Fruit fly (Drosophila melanogaster) whole organism, embryonic: ENCODE measurements around the gene CG9021.

Source experiments
- Atf-2 ChIP-seq: fragments of 200-800 bp; sonication (Bioruptor generic); optimal IDR thresholded peaks from 2 replicates; lab custom pipeline; 2016; ENCODE audit warnings: missing biosample characterization, missing genetic modification characterization
- Blimp-1 ChIP-seq: fragments of 200-800 bp; sonication (Bioruptor generic); optimal IDR thresholded peaks from 3 replicates; lab custom pipeline; 2018; ENCODE audit warnings: missing biosample characterization, missing genetic modification characterization, mild to moderate bottlenecking, moderate library complexity, missing genetic modification reagents
- BtbVII ChIP-seq: fragments of 200-800 bp; sonication (Bioruptor generic); optimal IDR thresholded peaks from 3 replicates; lab custom pipeline; 2017; ENCODE audit warnings: missing biosample characterization, mild to moderate bottlenecking, missing genetic modification characterization
- CG10431 ChIP-seq: fragments of 200-800 bp; sonication (Bioruptor generic); optimal IDR thresholded peaks from 3 replicates; lab custom pipeline; 2018; ENCODE audit warnings: missing biosample characterization, mild to moderate bottlenecking, missing genetic modification characterization
- CG11504 ChIP-seq: fragments of 200-800 bp; sonication (Bioruptor generic); optimal IDR thresholded peaks from 3 replicates; lab custom pipeline; 2019; ENCODE audit warnings: missing biosample characterization, mild to moderate bottlenecking, missing genetic modification characterization, moderate library complexity
- CG12104 ChIP-seq: fragments of 200-800 bp; sonication (Bioruptor generic); optimal IDR thresholded peaks from 3 replicates; lab custom pipeline; 2016; ENCODE audit warnings: missing biosample characterization, missing genetic modification characterization
- CG13287 ChIP-seq: fragments of 200-800 bp; sonication (Bioruptor generic); IDR thresholded peaks from 2 replicates; pipeline ENCODE4 v1.3.6; 2022; ENCODE audit warnings: missing biosample characterization, missing genetic modification characterization; ENCODE audit not compliant: partially characterized antibody
- CG14050 ChIP-seq: fragments of 200-800 bp; sonication (Bioruptor generic); IDR thresholded peaks from 3 replicates; pipeline ENCODE4 v1.3.6; 2022; ENCODE audit warnings: missing biosample characterization, missing genetic modification characterization
- CG15011 ChIP-seq: fragments of 200-800 bp; sonication (Bioruptor generic); optimal IDR thresholded peaks from 3 replicates; lab custom pipeline; 2018; ENCODE audit warnings: missing biosample characterization, mild to moderate bottlenecking, missing genetic modification characterization
- CG1529 ChIP-seq: fragments of 200-800 bp; sonication (Bioruptor generic); optimal IDR thresholded peaks from 3 replicates; lab custom pipeline; 2018; ENCODE audit warnings: missing biosample characterization, missing genetic modification characterization
- CG15514 ChIP-seq: fragments of 200-800 bp; sonication (Bioruptor generic); optimal IDR thresholded peaks from 3 replicates; lab custom pipeline; 2017; ENCODE audit warnings: missing biosample characterization, missing genetic modification characterization, mild to moderate bottlenecking, moderate library complexity, missing genetic modification reagents
- CG17612 ChIP-seq: fragments of 200-800 bp; sonication (Bioruptor generic); IDR thresholded peaks from 2 replicates; pipeline ENCODE4 v1.3.6; 2022; ENCODE audit warnings: missing biosample characterization, missing genetic modification characterization
- CG3847 ChIP-seq: fragments of 200-800 bp; sonication (Bioruptor generic); IDR thresholded peaks from 2 replicates; pipeline ENCODE4 v1.3.6; 2022; ENCODE audit warnings: missing biosample characterization, missing genetic modification characterization
- CG4404 ChIP-seq: fragments of 200-800 bp; sonication (Bioruptor generic); IDR thresholded peaks from 2 replicates; pipeline ENCODE4 v1.3.6; 2022; ENCODE audit warnings: missing biosample characterization, missing genetic modification characterization
- CG4424 ChIP-seq: fragments of 200-800 bp; sonication (Bioruptor generic); optimal IDR thresholded peaks from 3 replicates; lab custom pipeline; 2016; ENCODE audit warnings: missing biosample characterization, missing genetic modification characterization
- CG4617 ChIP-seq: fragments of 200-800 bp; sonication (Bioruptor generic); optimal IDR thresholded peaks from 3 replicates; lab custom pipeline; 2016; ENCODE audit warnings: missing biosample characterization, missing genetic modification characterization, borderline replicate concordance
- CG5245 ChIP-seq: fragments of 200-800 bp; sonication (Bioruptor generic); optimal IDR thresholded peaks from 3 replicates; lab custom pipeline; 2016; ENCODE audit warnings: missing biosample characterization, missing genetic modification characterization
- CG6765 ChIP-seq: fragments of 200-800 bp; sonication (Bioruptor generic); optimal IDR thresholded peaks from 3 replicates; lab custom pipeline; 2017; ENCODE audit warnings: missing biosample characterization, mild to moderate bottlenecking, missing genetic modification characterization
- CG7271 ChIP-seq: fragments of 200-800 bp; sonication (Bioruptor generic); optimal IDR thresholded peaks from 2 replicates; lab custom pipeline; 2018; ENCODE audit warnings: missing biosample characterization, mild to moderate bottlenecking, missing genetic modification characterization, moderate library complexity
- CG7556 ChIP-seq: fragments of 200-800 bp; sonication (Bioruptor generic); optimal IDR thresholded peaks from 2 replicates; lab custom pipeline; 2017; ENCODE audit warnings: missing biosample characterization, mild to moderate bottlenecking, missing genetic modification characterization
- CG7786 ChIP-seq: fragments of 200-800 bp; sonication (Bioruptor generic); optimal IDR thresholded peaks from 2 replicates; lab custom pipeline; 2016; ENCODE audit warnings: missing biosample characterization, missing genetic modification characterization
- CG9727 ChIP-seq: fragments of 200-800 bp; sonication (Bioruptor generic); optimal IDR thresholded peaks from 3 replicates; lab custom pipeline; 2017; ENCODE audit warnings: missing biosample characterization, mild to moderate bottlenecking, missing genetic modification characterization
- CG9817 ChIP-seq: fragments of 200-800 bp; sonication (Bioruptor generic); optimal IDR thresholded peaks from 2 replicates; lab custom pipeline; 2018; ENCODE audit warnings: missing biosample characterization, mild to moderate bottlenecking, missing genetic modification characterization, moderate library complexity
- CoRest ChIP-seq: fragments of 200-800 bp; sonication (Bioruptor generic); optimal IDR thresholded peaks from 3 replicates; lab custom pipeline; 2018; ENCODE audit warnings: missing biosample characterization, mild to moderate bottlenecking, missing genetic modification characterization, moderate library complexity
- Dek ChIP-seq: fragments of 200-800 bp; sonication (Bioruptor generic); optimal IDR thresholded peaks from 3 replicates; lab custom pipeline; 2019; ENCODE audit warnings: missing biosample characterization, mild to moderate bottlenecking, missing genetic modification characterization, moderate library complexity
- Doc3 ChIP-seq: fragments of 200-800 bp; sonication (Bioruptor generic); IDR thresholded peaks from 3 replicates; pipeline ENCODE4 v1.3.6; 2022; ENCODE audit warnings: missing biosample characterization, missing genetic modification characterization; ENCODE audit not compliant: partially characterized antibody
- Dref ChIP-seq: fragments of 200-800 bp; sonication (Bioruptor generic); IDR thresholded peaks from 2 replicates; pipeline ENCODE4 v1.3.6; 2022; ENCODE audit warnings: missing biosample characterization, missing genetic modification characterization
- Eip74EF ChIP-seq, 2 experiments: fragments of 200-800 bp in 1 of 2; fragments of >200 bp in 1 of 2; sonication (Bioruptor generic) in 1 of 2; optimal IDR thresholded peaks; 2 replicates each; lab custom pipeline; 2017 to 2019; ENCODE audit warnings: missing biosample characterization in 2 of 2, missing genetic modification characterization in 2 of 2, mild to moderate bottlenecking in 1 of 2, moderate library complexity in 1 of 2
- Hey ChIP-seq: fragments of 200-800 bp; sonication (Bioruptor generic); optimal IDR thresholded peaks from 3 replicates; lab custom pipeline; 2018; ENCODE audit warnings: missing biosample characterization, mild to moderate bottlenecking, missing genetic modification characterization
- HmgZ ChIP-seq: fragments of 200-800 bp; sonication (Bioruptor generic); optimal IDR thresholded peaks from 2 replicates; lab custom pipeline; 2018; ENCODE audit warnings: missing biosample characterization, mild to moderate bottlenecking, missing genetic modification characterization
- Hr51 ChIP-seq, 2 experiments: fragments of 200-800 bp; sonication (Bioruptor generic); optimal IDR thresholded peaks; 2 replicates in 1 of 2; 3 replicates in 1 of 2; lab custom pipeline; 2016 to 2018; ENCODE audit warnings: missing biosample characterization in 2 of 2, missing genetic modification characterization in 2 of 2, mild to moderate bottlenecking in 1 of 2, moderate library complexity in 1 of 2
- Mrtf ChIP-seq: fragments of 200-800 bp; sonication (Bioruptor generic); IDR thresholded peaks from 3 replicates; pipeline ENCODE4 v1.3.6; 2022; ENCODE audit warnings: missing biosample characterization, missing genetic modification characterization
- Sox102F ChIP-seq: fragments of 200-800 bp; sonication (Bioruptor generic); optimal IDR thresholded peaks from 2 replicates; lab custom pipeline; 2018; ENCODE audit warnings: missing biosample characterization, mild to moderate bottlenecking, missing genetic modification characterization, moderate library complexity
- Vsx1 ChIP-seq: fragments of 200-800 bp; sonication (Bioruptor generic); optimal IDR thresholded peaks from 2 replicates; lab custom pipeline; 2017; ENCODE audit warnings: missing biosample characterization, mild to moderate bottlenecking, missing genetic modification characterization, missing genetic modification reagents
- YL-1 ChIP-seq: fragments of 200-800 bp; sonication (Bioruptor generic); optimal IDR thresholded peaks from 3 replicates; lab custom pipeline; 2017; ENCODE audit warnings: missing biosample characterization, mild to moderate bottlenecking, missing genetic modification characterization
- abd-A ChIP-seq: fragments of 200-800 bp; sonication (Bioruptor generic); optimal IDR thresholded peaks from 3 replicates; lab custom pipeline; 2019; ENCODE audit warnings: missing biosample characterization, mild to moderate bottlenecking, missing genetic modification characterization, moderate library complexity
- dmrt11E ChIP-seq: fragments of 200-800 bp; sonication (Bioruptor generic); optimal IDR thresholded peaks from 3 replicates; lab custom pipeline; 2018; ENCODE audit warnings: missing biosample characterization, mild to moderate bottlenecking, missing genetic modification characterization, moderate library complexity
- gce ChIP-seq: fragments of 200-800 bp; sonication (Bioruptor generic); IDR thresholded peaks from 3 replicates; pipeline ENCODE4 v1.3.6; 2022; ENCODE audit warnings: missing biosample characterization, missing genetic modification characterization
- gem ChIP-seq: fragments of 200-800 bp; sonication (Bioruptor generic); optimal IDR thresholded peaks from 2 replicates; lab custom pipeline; 2019; ENCODE audit warnings: missing biosample characterization, mild to moderate bottlenecking, missing genetic modification characterization, moderate library complexity
- odd ChIP-seq: fragments of 200-800 bp; sonication (Bioruptor generic); optimal IDR thresholded peaks from 2 replicates; lab custom pipeline; 2017; ENCODE audit warnings: missing biosample characterization, mild to moderate bottlenecking, missing genetic modification characterization
- onecut ChIP-seq: fragments of 200-800 bp; sonication (Bioruptor generic); IDR thresholded peaks from 2 replicates; pipeline ENCODE4 v1.3.6; 2022; ENCODE audit warnings: missing biosample characterization, missing genetic modification characterization
- pan ChIP-seq, 4 experiments: fragments of >200 bp in 3 of 4; fragments of 200-800 bp in 1 of 4; sonication (Bioruptor generic) in 1 of 4; optimal IDR thresholded peaks in 3 of 4; IDR thresholded peaks in 1 of 4; 2 replicates each; pipeline versions ENCODE4 v1.3.6 to Lab custom; 2017 to 2022; ENCODE audit warnings: missing biosample characterization in 2 of 4, missing genetic modification characterization in 2 of 4, mixed read lengths in 1 of 4
- pfk ChIP-seq: fragments of 200-800 bp; sonication (Bioruptor generic); optimal IDR thresholded peaks from 2 replicates; lab custom pipeline; 2018; ENCODE audit warnings: missing biosample characterization, mild to moderate bottlenecking, missing genetic modification characterization, moderate library complexity
- ranshi ChIP-seq: fragments of 200-800 bp; sonication (Bioruptor generic); IDR thresholded peaks from 2 replicates; pipeline ENCODE4 v1.3.6; 2022; ENCODE audit warnings: missing biosample characterization, missing genetic modification characterization
- sens ChIP-seq: fragments of 200-800 bp; sonication (Bioruptor generic); peaks from one replicate; lab custom pipeline; 2016; ENCODE audit warnings: missing biosample characterization, missing genetic modification characterization
- seq ChIP-seq: fragments of 200-800 bp; sonication (Bioruptor generic); IDR thresholded peaks from 2 replicates; pipeline ENCODE4 v1.3.6; 2022; ENCODE audit warnings: missing biosample characterization, missing genetic modification characterization
- trem ChIP-seq: fragments of 200-800 bp; optimal IDR thresholded peaks from 3 replicates; lab custom pipeline; 2019; ENCODE audit warnings: missing biosample characterization, mild to moderate bottlenecking, missing genetic modification characterization, moderate library complexity
- zen ChIP-seq: fragments of 200-800 bp; sonication (Bioruptor generic); optimal IDR thresholded peaks from 3 replicates; lab custom pipeline; 2018; ENCODE audit warnings: missing biosample characterization, mild to moderate bottlenecking, missing genetic modification characterization, moderate library complexity

The CG9021 gene

DNA sequence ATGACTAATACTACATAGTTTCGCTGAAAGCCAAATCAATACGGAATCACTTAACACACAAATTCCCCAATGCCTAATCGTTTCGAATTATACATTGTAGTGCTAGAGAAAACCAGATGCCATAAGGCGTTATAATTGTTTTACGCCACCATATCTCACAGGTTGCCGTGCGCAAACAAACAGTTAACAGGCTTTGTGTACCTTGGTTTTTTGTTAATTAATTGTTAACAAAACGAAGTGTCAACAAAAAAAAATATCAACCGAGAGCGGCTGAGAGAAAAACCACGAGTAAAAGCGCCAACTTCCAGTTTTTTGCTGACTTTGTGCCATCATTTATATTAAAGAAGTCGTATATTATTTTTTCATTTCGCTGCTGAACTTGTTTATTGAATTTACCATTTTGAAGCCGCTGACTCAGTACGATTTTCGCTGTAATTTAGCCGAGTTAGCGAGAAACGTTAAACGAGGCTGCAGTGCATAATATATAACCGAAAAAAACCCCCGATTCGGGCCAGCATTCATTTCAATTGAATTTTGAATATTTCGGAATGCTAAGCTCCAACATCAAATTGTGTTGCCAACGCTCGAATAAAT is 27.9 kb downstream of the CG9021 start (continued):
- TF ChIP-seq gce: peak; percentile 30; the same call in 1 of the 3 replicates
- peak; percentile 22 for TF ChIP-seq Blimp-1 (GFP tag; lab: Kevin White, UChicago)
- peak; percentile 57 for TF ChIP-seq CG9817 (tag; lab: Kevin White, UChicago)
- peak; percentile 56 for TF ChIP-seq odd
- TF ChIP-seq CG12104: peak; percentile 25
- peak; percentile 38 for TF ChIP-seq CG7271 (tag; lab: Kevin White, UChicago)
- TF ChIP-seq CG4404 (GFP tag; lab: Robert Waterston, UW): no peak
- TF ChIP-seq Atf-2 (GFP tag; lab: Kevin White, UChicago): no peak
- TF ChIP-seq Dref (GFP tag; lab: Robert Waterston, UW): no peak
- TF ChIP-seq CG7786 (GFP tag; lab: Kevin White, UChicago): no peak
- peak in 1 of 2 experiments; percentile 6 for TF ChIP-seq Eip74EF (GFP tag; optimal IDR thresholded peaks at IDR 0.05; lab: Kevin White, UChicago)
- TF ChIP-seq CG15514: peak; percentile 60
- peak; percentile 45 for TF ChIP-seq gem (tag; lab: Kevin White, UChicago)
- TF ChIP-seq CG4617 (GFP tag; lab: Kevin White, UChicago): no peak
- TF ChIP-seq BtbVII (GFP tag; lab: Kevin White, UChicago): peak; percentile 73
- TF ChIP-seq ranshi: 0 out of 2 replicates have a peak, but pooled peaks have one; percentile 17
- TF ChIP-seq dmrt11E: no peak
- 0 out of 2 replicates have a peak, but pooled peaks have one; percentile 11 for TF ChIP-seq onecut (GFP tag; lab: Robert Waterston, UW)
- TF ChIP-seq CG1529 (GFP tag; lab: Kevin White, UChicago): peak; percentile 0
- TF ChIP-seq CG4424 (GFP tag; lab: Kevin White, UChicago): no peak
- TF ChIP-seq YL-1 (GFP tag; lab: Kevin White, UChicago): peak; percentile 15
- TF ChIP-seq Doc3 (GFP tag; lab: Robert Waterston, UW): no peak
- no peak for TF ChIP-seq CG17612 (GFP tag; lab: Robert Waterston, UW)
- peak; percentile 6 for TF ChIP-seq CG7556 (GFP tag; lab: Kevin White, UChicago)
- TF ChIP-seq CG10431: no peak
- no peak for TF ChIP-seq Mrtf
- TF ChIP-seq pfk: peak; percentile 25
- peak; percentile 38 for TF ChIP-seq Hey (tag; lab: Kevin White, UChicago)
- TF ChIP-seq CG5245 (GFP tag; lab: Kevin White, UChicago): no peak
- peak; percentile 48 for TF ChIP-seq CG15011
- TF ChIP-seq Sox102F (GFP tag; lab: Kevin White, UChicago): peak; percentile 26
- peak; percentile 20 for TF ChIP-seq Dek (tag; lab: Kevin White, UChicago)
- TF ChIP-seq Hr51 (GFP tag; optimal IDR thresholded peaks at IDR 0.05; lab: Kevin White, UChicago): peak in 1 of 2 experiments; percentile 24
- TF ChIP-seq CG9727: peak; percentile 38
- peak; percentile 53 for TF ChIP-seq HmgZ (tag; lab: Kevin White, UChicago)
- no peak for TF ChIP-seq abd-A (tag; lab: Kevin White, UChicago)
- no peak for TF ChIP-seq pan (optimal IDR thresholded peaks at IDR 0.05; lab: Kevin White, UChicago)
- peak in 1 of 2 experiments; percentile 15 for TF ChIP-seq pan (GFP tag; optimal IDR thresholded peaks at IDR 0.05 in 1 of 2, IDR thresholded peaks at IDR 0.05 in 1 of 2)
- TF ChIP-seq CG6765: peak; percentile 36
- TF ChIP-seq trem (tag; lab: Kevin White, UChicago): no peak
- no peak for TF ChIP-seq zen (tag; lab: Kevin White, UChicago)
- TF ChIP-seq seq (GFP tag; lab: Robert Waterston, UW): peak; percentile 48; the same call in 1 of the 2 replicates
- TF ChIP-seq CoRest (tag; lab: Kevin White, UChicago): peak; percentile 10
- no peak for TF ChIP-seq CG14050 (GFP tag; lab: Robert Waterston, UW)
- no peak for TF ChIP-seq CG3847 (GFP tag; lab: Robert Waterston, UW)
- peak; percentile 69 for TF ChIP-seq sens (GFP tag; lab: Kevin White, UChicago)
- peak; percentile 16 for TF ChIP-seq CG11504
- peak; percentile 56 for TF ChIP-seq Vsx1 (GFP tag; lab: Kevin White, UChicago)
- no peak for TF ChIP-seq CG13287 (GFP tag; lab: Robert Waterston, UW)
